Fruit fly (Drosophila melanogaster) whole organism, pupa: Measurements from ENCODE around the gene Tmem43.

ENCODE experiments used
- CG13204 ChIP-seq: fragments of 200-800 bp; sonication (Bioruptor generic); optimal IDR thresholded peaks from 2 replicates; lab custom pipeline; 2018; ENCODE audit warnings: missing biosample characterization, mild to moderate bottlenecking, missing genetic modification characterization, moderate library complexity
- CG14655 ChIP-seq: fragments of 200-800 bp; sonication (Bioruptor generic); optimal IDR thresholded peaks from 3 replicates; lab custom pipeline; 2017; ENCODE audit warnings: mild to moderate bottlenecking, missing biosample characterization, missing genetic modification reagents, missing genetic modification characterization
- CG32121 ChIP-seq: fragments of 200-800 bp; sonication (Bioruptor generic); IDR thresholded peaks from 2 replicates; pipeline ENCODE4 v1.3.6; 2022; ENCODE audit warnings: missing biosample characterization, missing genetic modification characterization
- EcR ChIP-seq: fragments of 200-800 bp; sonication (Bioruptor generic); optimal IDR thresholded peaks from 3 replicates; lab custom pipeline; 2019; ENCODE audit warnings: missing biosample characterization, missing genetic modification characterization, mild to moderate bottlenecking, moderate library complexity, missing genetic modification reagents
- Ets98B ChIP-seq: fragments of 200-800 bp; sonication (Bioruptor generic); IDR thresholded peaks from 2 replicates; pipeline ENCODE4 v1.3.6; 2022; ENCODE audit warnings: missing biosample characterization, missing genetic modification characterization
- Pif1B ChIP-seq: fragments of 200-800 bp; sonication (Bioruptor generic); optimal IDR thresholded peaks from 3 replicates; lab custom pipeline; 2016; ENCODE audit warnings: missing biosample characterization, missing genetic modification characterization
- Snoo ChIP-seq: fragments of 200-800 bp; sonication (Bioruptor generic); optimal IDR thresholded peaks from 3 replicates; lab custom pipeline; 2017; ENCODE audit warnings: missing biosample characterization, mild to moderate bottlenecking, missing genetic modification characterization, inconsistent platforms
- gl ChIP-seq: fragments of 200-800 bp; sonication (Bioruptor generic); optimal IDR thresholded peaks from 2 replicates; lab custom pipeline; 2018; ENCODE audit warnings: missing biosample characterization, mild to moderate bottlenecking, missing genetic modification characterization
- rn ChIP-seq: fragments of 200-800 bp; sonication (Bioruptor generic); IDR thresholded peaks from 2 replicates; pipeline ENCODE4 v1.3.6; 2022; ENCODE audit warnings: missing biosample characterization, missing genetic modification characterization

DNA sequence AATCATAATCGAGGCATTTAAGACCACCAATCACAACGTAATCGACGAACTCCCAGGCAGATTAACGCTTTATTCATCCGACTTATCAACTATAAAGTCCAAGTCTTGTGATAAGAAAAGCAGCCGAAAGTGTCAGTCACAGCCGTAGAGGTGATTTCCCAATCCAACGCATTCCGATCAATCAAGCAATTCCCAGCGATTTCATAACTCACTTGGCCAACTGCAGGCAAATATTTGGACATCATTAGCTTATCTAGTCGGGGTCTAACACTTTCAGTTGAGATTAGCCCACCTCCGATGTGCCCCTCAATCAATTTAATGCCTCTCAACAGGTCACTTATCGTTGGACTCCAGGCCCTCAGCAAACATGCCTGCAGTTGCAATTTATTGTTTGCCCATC lies 48.1 kb upstream of the Tmem43 start:
- no peak for TF ChIP-seq EcR (GFP tag; lab: Kevin White, UChicago)
- TF ChIP-seq CG32121 (GFP tag; lab: Robert Waterston, UW) = no peak
- no peak for TF ChIP-seq Snoo (tag; lab: Kevin White, UChicago)
- TF ChIP-seq Pif1B (GFP tag; lab: Kevin White, UChicago) = no peak
- TF ChIP-seq gl (tag; lab: Kevin White, UChicago) = no peak
- TF ChIP-seq Ets98B (GFP tag; lab: Robert Waterston, UW) = no peak
- TF ChIP-seq CG14655 (GFP tag; lab: Kevin White, UChicago) = no peak
- no peak for TF ChIP-seq CG13204 (GFP tag; lab: Kevin White, UChicago)
- TF ChIP-seq rn (GFP tag; lab: Robert Waterston, UW) = no peak
